Worm (Caenorhabditis elegans) whole organism, early embryonic: Measurements from ENCODE around the gene dct-8.

Experiments used
- B0310.2 ChIP-seq: sonication (generic microtip); optimal IDR thresholded peaks from 2 replicates; lab custom pipeline; 2016; ENCODE audit warnings: mild to moderate bottlenecking, missing genetic modification characterization, missing compliant biosample characterization
- F13C5.2 ChIP-seq: sonication (generic microtip); optimal IDR thresholded peaks from 2 replicates; lab custom pipeline; 2017; ENCODE audit warnings: mild to moderate bottlenecking, missing genetic modification characterization, inconsistent platforms, missing compliant biosample characterization
- ama-1 ChIP-seq: fragments of 150-350 bp; optimal IDR thresholded peaks from 2 replicates; lab custom pipeline; 2014
- ceh-13 ChIP-seq: fragments of 200-800 bp; sonication (Bioruptor generic); optimal IDR thresholded peaks from 2 replicates; lab custom pipeline; 2018; ENCODE audit warnings: mild to moderate bottlenecking, missing genetic modification characterization, missing compliant biosample characterization
- hmg-4 ChIP-seq: fragments of 200-800 bp; sonication (Bioruptor generic); optimal IDR thresholded peaks from 2 replicates; lab custom pipeline; 2018; ENCODE audit warnings: mild to moderate bottlenecking, missing genetic modification characterization, missing compliant biosample characterization
- hnd-1 ChIP-seq: sonication (generic microtip); optimal IDR thresholded peaks from 2 replicates; lab custom pipeline; 2016; ENCODE audit warnings: missing genetic modification characterization, missing compliant biosample characterization
- pes-1 ChIP-seq: fragments of 200-800 bp; sonication (Bioruptor generic); IDR thresholded peaks from 2 replicates; pipeline ENCODE4 v1.3.6; 2022; ENCODE audit warnings: missing genetic modification reagents, missing genetic modification characterization, missing compliant biosample characterization
- tbx-11 ChIP-seq: fragments of 200-800 bp; sonication (Bioruptor generic); IDR thresholded peaks from 2 replicates; pipeline ENCODE4 v1.3.6; 2022; ENCODE audit warnings: missing genetic modification characterization, missing compliant biosample characterization
- tbx-37 ChIP-seq: fragments of 200-800 bp; sonication (Bioruptor generic); conservative IDR thresholded peaks from 2 replicates; pipeline ENCODE4 v1.3.6; 2022; ENCODE audit warnings: missing genetic modification reagents, missing genetic modification characterization, missing compliant biosample characterization

ce11 chrIV:3862948-3863347, 31.9 kb upstream of the dct-8 start:
- no peak for TF ChIP-seq ceh-13 (GFP tag; lab: Kevin White, UChicago)
- TF ChIP-seq ama-1 (lab: Kevin White, UChicago): no peak
- no peak for TF ChIP-seq tbx-37
- no peak for TF ChIP-seq hmg-4 (GFP tag; lab: Kevin White, UChicago)
- no peak for TF ChIP-seq B0310.2
- TF ChIP-seq tbx-11 (GFP tag; lab: Robert Waterston, UW): no peak
- TF ChIP-seq F13C5.2: no peak
- no peak for TF ChIP-seq pes-1 (GFP tag; lab: Robert Waterston, UW)
- TF ChIP-seq hnd-1 (tag; lab: Kevin White, UChicago): no peak
